Worm (Caenorhabditis elegans) whole organism, L3 larva: ENCODE measurements around the gene coq-2.

Experiments
- fos-1 ChIP-seq: fragments of 150-350 bp; optimal IDR thresholded peaks from 2 replicates; lab custom pipeline; 2014; ENCODE audit warnings: missing biosample characterization, missing genetic modification characterization
- nhr-11 ChIP-seq: fragments of 150-350 bp; optimal IDR thresholded peaks from 2 replicates; lab custom pipeline; 2014; ENCODE audit warnings: missing biosample characterization, missing genetic modification characterization
- unc-62 ChIP-seq: fragments of 150-350 bp; sonication (generic microtip); optimal IDR thresholded peaks from 4 replicates; lab custom pipeline; 2014; ENCODE audit warnings: missing biosample characterization, missing genetic modification reagents, missing genetic modification characterization

- no peak for TF ChIP-seq unc-62 (GFP tag; lab: Kevin White, UChicago)
- no peak for TF ChIP-seq nhr-11
- no peak for TF ChIP-seq fos-1
Measured at ce11 chrIII:6958674-6959241, 23.0 kb downstream of the coq-2 start.
